Worm (Caenorhabditis elegans) whole organism, midembryonic: ENCODE data around the gene mec-18.

Source experiments
- flt-1 ChIP-seq: fragments of 200-800 bp; sonication (Bioruptor generic); IDR thresholded peaks from 2 replicates; pipeline ENCODE4 v1.3.6; 2022; ENCODE audit warnings: missing genetic modification characterization, missing compliant biosample characterization
- med-1 ChIP-seq: sonication (generic microtip); optimal IDR thresholded peaks from 2 replicates; lab custom pipeline; 2017; ENCODE audit warnings: missing genetic modification characterization, mild to moderate bottlenecking, missing compliant biosample characterization, antibody characterized with exemption, missing genetic modification reagents; ENCODE audit not compliant: insufficient read depth
- tab-1 ChIP-seq: fragments of 200-800 bp; sonication (Bioruptor generic); IDR thresholded peaks from 2 replicates; pipeline ENCODE4 v1.3.6; 2022; ENCODE audit warnings: missing genetic modification characterization, missing compliant biosample characterization

- TF ChIP-seq tab-1 (GFP tag; lab: Robert Waterston, UW): no peak
- TF ChIP-seq flt-1 (GFP tag; lab: Robert Waterston, UW): no peak
- no peak for TF ChIP-seq med-1 (GFP tag; lab: Kevin White, UChicago)
These were observed 32.8 kb upstream of the mec-18 start, which contains the start of gene pqn-15 for ce11 chrX:4306861-4307260.
